Worm (Caenorhabditis elegans): ENCODE data around the gene ceh-43.
A peak's percentile ranks its signal among the peaks of the same experiment; 100 is the strongest.

The ceh-43 gene

ce11 chrIII:4476313-4476712, 26.6 kb upstream of the ceh-43 start:
- TF ChIP-seq nhr-25 (tag; optimal IDR thresholded peaks at IDR 0.05) (no peak), ZK546.5 (tag; optimal IDR thresholded peaks at IDR 0.05) (no peak), lin-15B (tag; optimal IDR thresholded peaks at IDR 0.05) (no peak), pha-4 (tag; optimal IDR thresholded peaks at IDR 0.05) (no peak), lsy-12 (tag; optimal IDR thresholded peaks at IDR 0.05) (no peak), ztf-4 (tag; optimal IDR thresholded peaks at IDR 0.05) (no peak), unc-62 (GFP tag; optimal IDR thresholded peaks at IDR 0.05) (no peak), nhr-237 (tag; optimal IDR thresholded peaks at IDR 0.05) (no peak)

DNA sequence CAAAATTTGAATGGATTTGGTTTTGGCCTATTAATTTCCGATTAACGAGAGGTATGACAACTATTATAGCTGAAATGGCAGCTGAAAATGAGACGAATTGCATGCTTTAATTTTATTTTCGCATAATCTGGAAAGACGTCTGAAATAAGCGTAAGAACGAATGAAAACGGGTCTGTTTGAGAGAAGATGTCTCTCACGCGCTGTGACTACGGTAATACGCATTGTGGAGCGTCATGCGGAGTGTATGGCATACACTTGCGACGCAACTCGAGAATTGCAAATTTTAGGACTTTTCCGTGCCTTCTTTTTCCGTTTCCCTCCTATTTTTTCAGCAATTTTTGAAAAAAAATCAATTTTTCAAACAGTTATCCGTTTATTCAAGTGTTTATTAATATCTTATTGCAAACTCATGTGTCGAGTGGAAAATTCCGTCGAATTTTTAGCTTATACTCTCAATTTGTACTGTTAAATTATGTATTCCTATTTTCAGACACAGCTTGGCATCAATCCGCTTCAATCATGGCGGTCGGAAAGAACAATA, 25.8 kb upstream of the ceh-43 start, which contains the start of gene rps-1:
TSS of gene rps-1 (plus strand) at position 491 of the 541 bp plus-strand sequence.
- TF ChIP-seq fkh-2 (tag; optimal IDR thresholded peaks at IDR 0.05) (peak; percentile 48), nhr-43 (tag; optimal IDR thresholded peaks at IDR 0.05; ENCODE audit: poor library complexity, severe bottlenecking) (peak; percentile 97), pha-4 (tag; optimal IDR thresholded peaks at IDR 0.05) (peak; percentile 100), egl-27 (tag; optimal IDR thresholded peaks at IDR 0.05) (peak; percentile 71), nfya-1 (tag; optimal IDR thresholded peaks at IDR 0.05; ENCODE audit: insufficient read depth) (peak; percentile 99), skn-1 (tag; optimal IDR thresholded peaks at IDR 0.05) (peak; percentile 95), unc-39 (tag; optimal IDR thresholded peaks at IDR 0.05) (peak; percentile 58), daf-12 (tag; optimal IDR thresholded peaks at IDR 0.05) (peak; percentile 39), nhr-12 (tag; optimal IDR thresholded peaks at IDR 0.05) (no peak), hmg-11 (tag; optimal IDR thresholded peaks at IDR 0.05) (peak; percentile 99), ceh-28 (tag; optimal IDR thresholded peaks at IDR 0.05) (peak; percentile 91), ceh-82 (tag; optimal IDR thresholded peaks at IDR 0.05) (peak; percentile 94), nhr-25 (tag; optimal IDR thresholded peaks at IDR 0.05) (peak; percentile 100), nhr-11 (tag; optimal IDR thresholded peaks at IDR 0.05) (peak; percentile 96), egl-5 (tag; optimal IDR thresholded peaks at IDR 0.05) (peak; percentile 98), elt-1 (tag; optimal IDR thresholded peaks at IDR 0.05) (peak; percentile 90), sea-2 (GFP tag; optimal IDR thresholded peaks at IDR 0.05) (peak; percentile 74), ztf-4 (tag; optimal IDR thresholded peaks at IDR 0.05) (peak; percentile 95), ZK546.5 (tag; optimal IDR thresholded peaks at IDR 0.05) (peak; percentile 58), eor-1 (tag; optimal IDR thresholded peaks at IDR 0.05) (no peak), ceh-9 (tag; optimal IDR thresholded peaks at IDR 0.05) (no peak), R02D3.7 (tag; optimal IDR thresholded peaks at IDR 0.05) (peak; percentile 93), ztf-11 (tag; optimal IDR thresholded peaks at IDR 0.05) (no peak), elt-3 (tag; optimal IDR thresholded peaks at IDR 0.05) (peak; percentile 20 to 97 (median 69)), tbx-2 (tag; optimal IDR thresholded peaks at IDR 0.05) (peak; percentile 96), zag-1 (tag; optimal IDR thresholded peaks at IDR 0.05) (peak; percentile 77), nhr-28 (tag; optimal IDR thresholded peaks at IDR 0.05) (peak; percentile 53), elt-2 (tag; optimal IDR thresholded peaks at IDR 0.05) (peak; percentile 90), pqm-1 (tag; optimal IDR thresholded peaks at IDR 0.05) (peak; percentile 84), aly-2 (tag; optimal IDR thresholded peaks at IDR 0.05) (peak; percentile 92), fkh-10 (GFP tag; optimal IDR thresholded peaks at IDR 0.05) (peak; percentile 91), snpc-4 (tag; optimal IDR thresholded peaks at IDR 0.05) (peak; percentile 97), nhr-77 (tag; optimal IDR thresholded peaks at IDR 0.05) (peak; percentile 93), mdl-1 (tag; optimal IDR thresholded peaks at IDR 0.05) (peak; percentile 52), nhr-237 (tag; optimal IDR thresholded peaks at IDR 0.05) (no peak), nhr-23 (tag; optimal IDR thresholded peaks at IDR 0.05) (peak; percentile 99), unc-62 (GFP tag; optimal IDR thresholded peaks at IDR 0.05) (peak; percentile 89), ama-1 (optimal IDR thresholded peaks at IDR 0.05) (peak; percentile 87), lsy-12 (tag; optimal IDR thresholded peaks at IDR 0.05) (peak; percentile 100), fos-1 (tag; optimal IDR thresholded peaks at IDR 0.05) (peak; percentile 86), jun-1 (tag; optimal IDR thresholded peaks at IDR 0.05) (peak; percentile 99), nhr-76 (tag; optimal IDR thresholded peaks at IDR 0.05) (peak; percentile 74), mml-1 (tag; optimal IDR thresholded peaks at IDR 0.05) (no peak), ceh-16 (tag; optimal IDR thresholded peaks at IDR 0.05) (peak; percentile 18), lin-39 (tag; optimal IDR thresholded peaks at IDR 0.05) (peak; percentile 96), lin-15B (tag; optimal IDR thresholded peaks at IDR 0.05) (peak; percentile 96), nhr-67 (tag; optimal IDR thresholded peaks at IDR 0.05) (no peak)

Measured in whole organism, L3 larva.